Worm (Caenorhabditis elegans): ENCODE measurements around the gene F11F1.1.

- TF ChIP-seq aha-1 (tag; optimal IDR thresholded peaks at IDR 0.05) (no peak), vab-15 (tag; optimal IDR thresholded peaks at IDR 0.05) (peak; percentile 26), fos-1 (tag; optimal IDR thresholded peaks at IDR 0.05) (peak; percentile 2), nhr-76 (tag; optimal IDR thresholded peaks at IDR 0.05) (no peak), lin-15B (tag; optimal IDR thresholded peaks at IDR 0.05) (peak; percentile 53), nhr-28 (tag; optimal IDR thresholded peaks at IDR 0.05) (no peak), rnt-1 (tag; optimal IDR thresholded peaks at IDR 0.05) (peak; percentile 50), unc-62 (GFP tag; optimal IDR thresholded peaks at IDR 0.05) (no peak)
These were observed 28.1 kb downstream of the F11F1.1 start, which contains the start of gene exo-1 for ce11 chrIII:13423414-13423813.

All from whole organism, L1 larva.